Fruit fly (Drosophila melanogaster): Measurements from ENCODE around the gene GABA-B-R1.

Gene GABA-B-R1

DNA sequence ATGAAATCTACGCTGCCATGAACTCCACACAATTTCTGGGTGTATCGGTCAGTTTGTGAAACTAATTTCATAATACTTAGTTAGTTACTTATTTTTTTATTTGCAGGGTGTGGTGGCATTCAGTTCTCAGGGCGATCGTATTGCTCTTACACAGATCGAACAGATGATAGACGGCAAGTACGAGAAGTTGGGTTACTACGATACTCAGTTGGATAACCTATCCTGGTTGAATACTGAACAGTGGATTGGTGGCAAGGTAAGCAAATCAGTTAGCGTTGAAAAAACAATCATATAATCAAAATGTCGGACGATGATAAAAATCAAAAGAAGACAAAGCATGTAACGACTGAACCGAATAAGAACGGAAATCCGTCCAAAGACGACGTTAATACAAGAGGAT lies 10.5 kb downstream of the GABA-B-R1 start, which contains the start of gene CG33310:
CG33310 (plus strand) TSS at position 301 of the 400 bp plus-strand sequence.
- TF ChIP-seq CG17801 (GFP tag; optimal IDR thresholded peaks at IDR 0.05; ENCODE audit: partially characterized antibody) = no peak

dm6 chr2L:15031650-15032049 lies 15.5 kb downstream of the GABA-B-R1 start, which contains the start of gene CG31832:
Gene CG31832 (minus strand): TSS chr2L:15031750.
- TF ChIP-seq CG17801 (GFP tag; optimal IDR thresholded peaks at IDR 0.05; ENCODE audit: partially characterized antibody) = no peak

- no peak for TF ChIP-seq CG17801 (GFP tag; optimal IDR thresholded peaks at IDR 0.05; ENCODE audit: partially characterized antibody)
Observed at dm6 chr2L:15035366-15035765, 19.2 kb downstream of the GABA-B-R1 start, which contains the start of gene yellow-c. Gene yellow-c (plus strand): TSS chr2L:15035394.

- TF ChIP-seq CG17801 (GFP tag; optimal IDR thresholded peaks at IDR 0.05; ENCODE audit: partially characterized antibody) = no peak
Observed at dm6 chr2L:15038339-15039308, 22.5 kb downstream of the GABA-B-R1 start, which contains the start of gene CIAPIN1. Gene CIAPIN1 (minus strand): TSS chr2L:15038861.

dm6 chr2L:15039309-15039772 lies 23.2 kb downstream of the GABA-B-R1 start:
- peak; percentile 16 for TF ChIP-seq CG17801 (GFP tag; optimal IDR thresholded peaks at IDR 0.05; ENCODE audit: partially characterized antibody)

DNA sequence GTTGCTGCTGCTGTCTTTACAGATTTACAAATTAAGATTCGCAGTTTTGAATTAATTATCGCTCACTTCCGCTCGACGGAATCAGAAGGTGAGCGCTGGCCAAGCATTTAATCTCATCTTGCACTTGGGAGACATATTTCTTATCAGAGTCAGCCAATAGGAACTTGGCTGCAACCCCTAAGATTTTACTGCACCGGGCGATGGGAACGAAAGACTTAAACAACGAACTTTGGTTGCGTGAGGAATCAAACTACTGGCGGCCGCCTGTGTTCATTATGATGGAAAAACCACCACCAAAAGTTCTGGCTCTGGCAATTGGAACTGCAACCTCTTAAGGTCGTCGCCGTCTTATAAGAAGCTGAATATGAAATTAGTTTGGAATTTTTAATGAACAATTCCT lies 27.6 kb downstream of the GABA-B-R1 start:
- TF ChIP-seq CG17801 (GFP tag; optimal IDR thresholded peaks at IDR 0.05; ENCODE audit: partially characterized antibody) = no peak

DNA sequence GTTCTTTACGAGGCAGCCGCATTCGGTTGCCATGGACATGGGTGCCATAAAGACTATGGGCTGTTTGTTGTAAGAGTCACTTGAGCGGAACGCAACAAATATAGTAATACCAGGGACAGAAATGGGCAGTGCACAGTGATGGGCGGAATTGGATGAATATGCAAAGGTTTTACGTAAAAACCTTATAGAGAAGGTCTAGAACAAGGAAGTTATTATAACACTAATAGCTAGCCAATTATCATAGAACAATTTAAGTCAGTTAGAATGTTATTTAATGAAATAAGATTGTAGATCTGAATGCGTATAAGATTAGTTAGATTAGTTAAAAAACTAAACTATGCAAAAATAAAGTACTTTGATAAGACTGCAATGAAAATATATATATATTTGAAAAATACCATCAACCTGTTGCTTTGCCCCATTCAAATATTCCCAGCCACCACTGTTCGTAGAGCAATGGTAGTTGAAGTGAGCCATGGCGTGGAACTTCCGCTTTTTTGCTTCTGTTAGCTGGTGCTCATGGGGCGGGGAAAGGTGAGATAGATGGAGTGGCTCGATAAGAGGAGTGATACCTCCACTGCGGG lies 36.8 kb downstream of the GABA-B-R1 start:
- TF ChIP-seq CG17801 (GFP tag; optimal IDR thresholded peaks at IDR 0.05; ENCODE audit: partially characterized antibody) = no peak

- TF ChIP-seq CG17801 (GFP tag; optimal IDR thresholded peaks at IDR 0.05; ENCODE audit: partially characterized antibody) = no peak
Observed at dm6 chr2L:15055105-15055504, 39.0 kb downstream of the GABA-B-R1 start.

DNA sequence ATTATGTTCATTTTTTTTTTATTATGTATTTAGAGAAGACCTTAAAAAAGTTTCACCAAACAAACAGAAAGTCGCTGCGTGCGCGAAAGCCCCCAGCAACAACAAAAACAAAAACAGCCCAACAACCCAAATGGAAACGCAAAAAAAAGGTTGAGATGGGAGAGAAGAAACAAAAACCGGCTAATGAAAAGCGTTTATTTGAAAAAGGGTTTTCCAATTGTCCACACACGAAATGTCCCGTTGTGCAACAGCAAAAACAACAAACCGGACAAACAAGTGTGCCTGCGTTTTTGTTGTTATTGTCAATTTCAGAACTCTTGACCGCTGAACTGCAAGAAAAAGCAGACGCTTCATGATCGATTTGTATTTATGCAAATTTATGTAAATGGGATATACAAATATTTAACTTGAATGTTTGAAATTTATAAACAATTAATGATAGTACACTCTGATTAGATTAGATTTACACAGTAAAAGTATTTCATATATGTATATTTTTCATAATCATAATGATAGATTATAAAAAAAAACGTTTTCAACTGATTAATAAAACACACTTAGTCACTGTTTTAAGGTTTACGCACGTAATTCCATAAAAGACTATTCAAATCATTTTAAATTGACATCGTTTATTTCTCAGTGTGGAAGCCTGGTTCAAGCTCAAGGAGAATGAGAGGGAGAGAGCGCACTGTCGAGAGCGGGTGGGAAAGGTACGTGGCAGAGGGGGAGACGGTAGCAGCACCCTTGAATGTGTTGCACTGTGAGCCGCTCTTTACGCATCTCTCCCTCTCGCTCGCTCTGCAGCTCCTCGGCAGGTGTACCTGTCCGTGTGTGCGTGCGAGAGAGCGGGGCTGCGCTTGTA lies 40.5 kb downstream of the GABA-B-R1 start:
- TF ChIP-seq CG17801 (GFP tag; optimal IDR thresholded peaks at IDR 0.05; ENCODE audit: partially characterized antibody) = peak; percentile 63

DNA sequence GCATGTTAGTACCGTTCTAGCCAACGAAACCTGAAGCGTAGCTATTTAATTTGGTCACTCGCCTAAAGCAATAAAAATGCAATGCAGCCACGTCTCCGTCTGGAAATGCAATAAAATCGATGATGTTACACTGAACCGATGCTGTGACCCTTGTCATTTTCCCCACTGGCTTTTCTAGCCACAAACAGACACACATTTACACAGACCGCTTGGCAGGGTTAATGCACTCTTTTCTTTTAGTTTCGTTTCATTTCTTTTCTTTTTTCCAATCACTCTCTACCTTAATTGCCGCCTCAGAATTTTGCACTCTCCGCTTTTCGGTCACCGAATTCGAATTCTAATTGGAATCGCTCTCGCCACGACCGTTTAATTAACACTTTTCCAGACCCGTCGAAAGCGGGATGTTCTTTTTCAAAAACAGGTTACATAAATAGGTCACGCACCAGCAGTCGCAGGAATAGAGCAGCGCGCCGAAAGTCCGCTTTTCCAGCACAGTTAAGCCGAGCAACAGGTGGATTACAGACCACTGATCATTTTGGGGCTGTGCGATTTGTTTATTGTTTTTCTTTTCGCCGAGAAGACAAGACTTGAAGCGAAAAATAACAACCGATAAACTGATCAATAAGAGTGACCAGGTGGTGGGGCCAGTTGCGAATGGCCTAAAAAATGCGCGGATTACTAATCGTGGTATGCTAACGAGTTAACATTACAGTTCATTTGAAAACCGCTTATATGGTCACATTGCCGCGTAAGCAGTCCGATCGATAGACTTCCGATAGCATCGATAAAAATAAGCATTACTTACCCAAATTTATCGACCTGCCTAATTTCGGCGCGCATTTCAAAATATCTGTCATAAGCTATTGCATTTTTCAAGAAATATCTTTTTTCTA lies 41.3 kb downstream of the GABA-B-R1 start, which contains the start of gene ck:
ck (minus strand) TSS at position 638 of the 893 bp plus-strand sequence.
- no peak for TF ChIP-seq CG17801 (GFP tag; optimal IDR thresholded peaks at IDR 0.05; ENCODE audit: partially characterized antibody)

DNA sequence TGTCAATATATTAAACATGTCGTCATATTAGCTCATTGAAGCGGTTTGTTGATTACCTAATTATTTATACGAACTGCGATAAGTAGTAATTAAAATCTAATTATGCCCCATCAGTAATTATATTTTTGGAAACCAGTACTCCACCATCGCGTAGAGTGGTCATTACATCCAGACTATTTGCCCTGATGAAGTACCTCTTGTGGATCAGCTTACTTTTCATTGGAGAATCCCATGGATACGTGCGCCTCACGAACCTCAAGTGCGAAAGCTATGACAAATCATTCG lies 41.9 kb downstream of the GABA-B-R1 start, which contains the start of gene CG33679:
CG33679 (plus strand) TSS at position 186 of the 285 bp plus-strand sequence.
- TF ChIP-seq CG17801 (GFP tag; optimal IDR thresholded peaks at IDR 0.05; ENCODE audit: partially characterized antibody) = no peak

DNA sequence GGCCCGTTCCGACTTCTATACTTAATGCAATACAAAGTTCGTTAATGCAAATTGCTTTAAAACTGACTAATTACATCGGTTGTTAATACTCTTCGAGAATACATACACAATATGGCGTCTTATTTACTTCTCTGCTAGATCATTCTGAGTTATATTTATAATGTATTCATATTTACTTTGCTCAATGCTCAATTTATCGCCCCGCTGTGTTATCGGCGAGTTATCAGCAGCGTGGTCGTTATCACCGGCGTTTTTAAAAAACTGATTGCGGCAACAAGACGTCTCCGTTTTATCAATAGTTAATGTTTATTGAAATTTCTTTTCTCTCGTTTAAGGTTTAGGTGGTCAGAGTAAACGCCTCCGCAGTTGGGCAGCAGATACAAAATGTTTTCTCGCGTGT lies 42.9 kb downstream of the GABA-B-R1 start:
- no peak for TF ChIP-seq CG17801 (GFP tag; optimal IDR thresholded peaks at IDR 0.05; ENCODE audit: partially characterized antibody)

DNA sequence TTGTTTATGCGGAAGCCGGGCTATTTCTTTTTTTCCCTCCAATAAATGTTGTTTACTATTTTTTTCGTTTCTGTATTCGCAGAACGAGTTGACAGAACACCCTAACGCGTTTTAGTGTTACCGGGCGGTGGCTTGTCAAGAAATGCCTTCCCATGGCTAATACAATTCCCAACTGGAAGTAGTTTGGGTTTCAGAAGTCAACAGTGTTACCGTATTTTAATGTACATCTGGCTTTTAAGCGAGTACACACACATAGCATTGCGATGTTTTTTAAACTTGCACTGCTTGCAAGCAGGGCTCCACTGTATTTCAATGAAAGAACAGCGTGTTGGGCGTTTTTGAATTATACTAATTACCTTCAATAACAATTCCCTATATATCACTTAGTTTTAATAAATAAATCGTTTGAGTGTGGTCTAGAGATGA lies 44.5 kb downstream of the GABA-B-R1 start, which contains the start of gene TfIIS:
TfIIS (minus strand) TSS at position 178 of the 426 bp plus-strand sequence.
- TF ChIP-seq CG17801 (GFP tag; optimal IDR thresholded peaks at IDR 0.05; ENCODE audit: partially characterized antibody) = no peak

DNA sequence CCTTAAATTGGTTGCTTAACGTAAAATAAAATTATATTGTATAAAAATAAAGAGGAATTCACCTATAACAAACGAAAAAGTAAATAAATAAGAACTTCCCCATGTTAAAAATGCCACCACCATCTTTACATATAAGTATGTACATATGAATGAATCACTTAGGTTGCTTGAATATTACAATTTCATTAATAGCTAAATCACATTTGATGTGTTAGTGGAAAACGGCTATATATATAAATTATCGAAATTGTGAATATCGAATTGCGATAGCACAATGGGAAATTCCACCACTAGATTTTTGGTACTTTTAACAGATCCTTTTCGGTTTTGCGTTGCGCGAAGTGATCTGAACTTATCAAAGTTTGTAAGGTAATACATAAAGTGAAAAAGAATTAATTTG lies 45.2 kb downstream of the GABA-B-R1 start, which contains the start of the genes solo and vas:
solo (plus strand) TSS at position 289 of the 400 bp plus-strand sequence.
vas (plus strand) TSS at position 289 of the 400 bp plus-strand sequence.
- TF ChIP-seq CG17801 (GFP tag; optimal IDR thresholded peaks at IDR 0.05; ENCODE audit: partially characterized antibody) = no peak
